Worm (Caenorhabditis elegans): ENCODE results near the gene F43D2.3.

- TF ChIP-seq ama-1 (optimal IDR thresholded peaks at IDR 0.05) (no peak), ceh-36 (tag; optimal IDR thresholded peaks at IDR 0.05) (no peak), hnd-1 (tag; optimal IDR thresholded peaks at IDR 0.05) (no peak), F13C5.2 (tag; optimal IDR thresholded peaks at IDR 0.05) (no peak), tra-4 (tag; optimal IDR thresholded peaks at IDR 0.05) (no peak), hmg-4 (GFP tag; optimal IDR thresholded peaks at IDR 0.05) (no peak), tbx-11 (GFP tag; IDR thresholded peaks at IDR 0.05) (no peak), hmbx-1 (tag; optimal IDR thresholded peaks at IDR 0.05) (no peak), flt-1 (GFP tag; IDR thresholded peaks at IDR 0.05) (no peak), scrt-1 (GFP tag; IDR thresholded peaks at IDR 0.05) (no peak), sea-1 (GFP tag; conservative IDR thresholded peaks at IDR 0.05) (no peak), B0310.2 (tag; optimal IDR thresholded peaks at IDR 0.05) (no peak)
Measured at ce11 chrV:14615671-14616070, 16.0 kb upstream of the F43D2.3 start.

Data from whole organism, early embryonic.